Fruit fly (Drosophila melanogaster) whole organism, adult: ENCODE results near the gene Pglym78.

Experiments used
- CG11617 ChIP-seq: fragments of 200-800 bp; sonication (Bioruptor generic); optimal IDR thresholded peaks from 2 replicates; lab custom pipeline; 2017; ENCODE audit warnings: mild to moderate bottlenecking, missing biosample characterization, missing genetic modification reagents, missing genetic modification characterization
- CG12768 ChIP-seq: fragments of 200-800 bp; sonication (Bioruptor generic); optimal IDR thresholded peaks from 2 replicates; lab custom pipeline; 2017; ENCODE audit warnings: missing biosample characterization, missing genetic modification characterization, mild to moderate bottlenecking, moderate library complexity, missing genetic modification reagents
- CG14711 ChIP-seq: fragments of 200-800 bp; sonication (Bioruptor generic); optimal IDR thresholded peaks from 2 replicates; lab custom pipeline; 2018; ENCODE audit warnings: missing biosample characterization, mild to moderate bottlenecking, missing genetic modification characterization, moderate library complexity
- CG1620 ChIP-seq: fragments of 200-800 bp; sonication (Bioruptor generic); optimal IDR thresholded peaks from 2 replicates; lab custom pipeline; 2016; ENCODE audit warnings: missing biosample characterization, missing genetic modification characterization
- CG33017 ChIP-seq: fragments of 200-800 bp; sonication (Bioruptor generic); optimal IDR thresholded peaks from 2 replicates; lab custom pipeline; 2018; ENCODE audit warnings: missing biosample characterization, mild to moderate bottlenecking, missing genetic modification characterization, moderate library complexity
- CG5204 ChIP-seq: fragments of 200-800 bp; sonication (Bioruptor generic); optimal IDR thresholded peaks from 2 replicates; lab custom pipeline; 2016; ENCODE audit warnings: missing biosample characterization, missing genetic modification characterization
- CG7045 ChIP-seq: fragments of 200-800 bp; sonication (Bioruptor generic); optimal IDR thresholded peaks from 2 replicates; lab custom pipeline; 2017; ENCODE audit warnings: missing biosample characterization, mild to moderate bottlenecking, missing genetic modification characterization
- CG7101 ChIP-seq: fragments of 200-800 bp; sonication (Bioruptor generic); optimal IDR thresholded peaks from 2 replicates; lab custom pipeline; 2018; ENCODE audit warnings: missing biosample characterization, mild to moderate bottlenecking, missing genetic modification characterization, moderate library complexity
- Clk ChIP-seq: fragments of 200-800 bp; sonication (Bioruptor generic); optimal IDR thresholded peaks from 2 replicates; lab custom pipeline; 2017; ENCODE audit warnings: missing biosample characterization, missing genetic modification characterization
- Crg-1 ChIP-seq: fragments of 200-800 bp; sonication (Bioruptor generic); optimal IDR thresholded peaks from 2 replicates; lab custom pipeline; 2016; ENCODE audit warnings: missing biosample characterization, missing genetic modification characterization
- Hr96 ChIP-seq: fragments of 200-800 bp; sonication (Bioruptor generic); optimal IDR thresholded peaks from 2 replicates; lab custom pipeline; 2016; ENCODE audit warnings: missing biosample characterization, missing genetic modification characterization
- Mnt ChIP-seq: fragments of 200-800 bp; sonication (Bioruptor generic); optimal IDR thresholded peaks from 2 replicates; lab custom pipeline; 2016; ENCODE audit warnings: missing biosample characterization, mild to moderate bottlenecking, missing genetic modification characterization
- bab1 ChIP-seq: fragments of 200-800 bp; sonication (Bioruptor generic); optimal IDR thresholded peaks from 3 replicates; lab custom pipeline; 2019; ENCODE audit warnings: missing biosample characterization, mild to moderate bottlenecking, missing genetic modification characterization, moderate library complexity
- cic ChIP-seq: fragments of 200-800 bp; sonication (Bioruptor generic); optimal IDR thresholded peaks from 2 replicates; lab custom pipeline; 2017; ENCODE audit warnings: missing biosample characterization, mild to moderate bottlenecking, missing genetic modification characterization, moderate library complexity
- cnc ChIP-seq, 2 experiments: fragments of >200 bp; optimal IDR thresholded peaks; 2 replicates each; lab custom pipeline; 2017
- kay ChIP-seq: fragments of 200-800 bp; sonication (Bioruptor generic); peaks from one replicate; lab custom pipeline; 2016; ENCODE audit warnings: missing biosample characterization, missing genetic modification characterization, borderline replicate concordance
- ovo ChIP-seq: fragments of 200-800 bp; sonication (Bioruptor generic); optimal IDR thresholded peaks from 2 replicates; lab custom pipeline; 2016; ENCODE audit warnings: missing biosample characterization, missing genetic modification characterization
- pad ChIP-seq: fragments of 200-800 bp; sonication (Bioruptor generic); optimal IDR thresholded peaks from 3 replicates; lab custom pipeline; 2017; ENCODE audit warnings: missing biosample characterization, missing genetic modification characterization, mild to moderate bottlenecking, moderate library complexity, missing genetic modification reagents
- tj ChIP-seq: fragments of 200-800 bp; sonication (Bioruptor generic); optimal IDR thresholded peaks from 3 replicates; lab custom pipeline; 2017; ENCODE audit warnings: missing biosample characterization, mild to moderate bottlenecking, missing genetic modification characterization, moderate library complexity
- toe ChIP-seq: fragments of 200-800 bp; sonication (Bioruptor generic); optimal IDR thresholded peaks from 2 replicates; lab custom pipeline; 2016; ENCODE audit warnings: missing biosample characterization, missing genetic modification characterization

The Pglym78 gene

DNA sequence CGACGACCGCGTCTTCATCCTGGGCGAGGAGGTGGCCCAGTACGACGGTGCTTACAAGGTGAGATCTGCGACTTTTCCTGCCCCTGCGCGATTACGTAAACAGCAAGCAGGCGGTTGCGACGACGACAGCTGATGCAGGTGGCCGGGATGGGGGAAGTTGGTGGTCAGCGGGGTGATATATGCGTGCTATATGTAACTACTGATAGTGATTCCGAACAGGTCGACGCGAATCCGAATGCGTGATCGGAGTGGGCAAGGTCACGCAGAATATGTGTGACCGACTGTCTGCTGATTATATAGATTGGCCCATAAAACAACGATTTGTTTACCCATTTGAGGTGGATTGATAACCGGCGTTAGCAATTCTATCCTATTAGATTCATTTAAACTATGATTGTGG lies 34.7 kb upstream of the Pglym78 start:
- TF ChIP-seq toe (GFP tag; lab: Kevin White, UChicago) = no peak
- no peak for TF ChIP-seq ovo (GFP tag; lab: Kevin White, UChicago)
- no peak for TF ChIP-seq CG5204 (GFP tag; lab: Kevin White, UChicago)
- TF ChIP-seq Mnt (GFP tag; lab: Kevin White, UChicago) = no peak
- no peak for TF ChIP-seq CG7045 (GFP tag; lab: Kevin White, UChicago)
- TF ChIP-seq Clk (GFP tag; lab: Kevin White, UChicago) = no peak
- no peak for TF ChIP-seq kay (GFP tag; lab: Kevin White, UChicago)
- no peak for TF ChIP-seq pad (GFP tag; lab: Kevin White, UChicago)
- no peak for TF ChIP-seq CG12768 (GFP tag; lab: Kevin White, UChicago)
- no peak for TF ChIP-seq cnc (optimal IDR thresholded peaks at IDR 0.05; lab: Kevin White, UChicago)
- no peak for TF ChIP-seq CG11617 (GFP tag; lab: Kevin White, UChicago)
- TF ChIP-seq bab1 (GFP tag; lab: Kevin White, UChicago) = no peak
- TF ChIP-seq Hr96 (GFP tag; lab: Kevin White, UChicago) = no peak
- no peak for TF ChIP-seq CG7101 (tag; lab: Kevin White, UChicago)

DNA sequence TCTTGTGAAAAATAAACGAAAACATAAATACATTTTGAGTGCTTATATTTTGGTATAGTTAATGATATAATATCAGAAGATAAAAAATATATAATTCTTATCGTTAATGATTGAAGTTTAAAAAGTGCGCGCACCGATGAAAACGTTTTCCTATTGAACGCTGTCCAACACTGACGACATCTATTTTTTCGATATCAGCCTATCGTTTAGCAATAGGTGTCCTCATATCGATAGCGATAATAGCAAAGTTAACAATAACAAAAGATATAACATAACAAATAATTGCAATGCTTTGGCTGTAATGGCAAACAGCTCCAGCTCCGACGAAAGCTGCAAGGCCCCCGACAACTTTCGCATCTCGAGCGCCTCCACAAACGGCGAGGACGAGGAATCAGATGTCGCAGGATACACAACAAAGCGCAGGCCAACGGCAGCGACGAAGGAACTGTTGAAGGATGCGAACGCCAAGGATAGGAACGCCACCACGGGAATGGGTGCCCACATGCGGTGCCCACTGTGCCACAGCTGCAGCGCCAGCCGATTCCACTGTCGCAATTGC lies 31.8 kb upstream of the Pglym78 start, which contains the start of gene Atg14:
TSS of gene Atg14 (plus strand) at position 225 of the 559 bp plus-strand sequence.
- TF ChIP-seq CG7045 (GFP tag; lab: Kevin White, UChicago) (no peak), tj (GFP tag; lab: Kevin White, UChicago) (no peak), kay (GFP tag; lab: Kevin White, UChicago) (no peak), CG1620 (GFP tag; lab: Kevin White, UChicago) (peak; percentile 12), Mnt (GFP tag; lab: Kevin White, UChicago) (peak; percentile 58), Clk (GFP tag; lab: Kevin White, UChicago) (no peak), CG14711 (tag; lab: Kevin White, UChicago) (peak; percentile 34), CG33017 (tag; lab: Kevin White, UChicago) (peak; percentile 12), toe (GFP tag; lab: Kevin White, UChicago) (no peak), CG11617 (GFP tag; lab: Kevin White, UChicago) (no peak), ovo (GFP tag; lab: Kevin White, UChicago) (no peak), bab1 (GFP tag; lab: Kevin White, UChicago) (peak; percentile 47), pad (GFP tag; lab: Kevin White, UChicago) (peak; percentile 52), Hr96 (GFP tag; lab: Kevin White, UChicago) (peak; percentile 40), cnc (optimal IDR thresholded peaks at IDR 0.05; lab: Kevin White, UChicago) (no peak), CG12768 (GFP tag; lab: Kevin White, UChicago) (peak; percentile 44), cic (peak; percentile 37), Crg-1 (GFP tag; lab: Kevin White, UChicago) (peak; percentile 40), CG5204 (GFP tag; lab: Kevin White, UChicago) (no peak), CG7101 (tag; lab: Kevin White, UChicago) (peak; percentile 57)

DNA sequence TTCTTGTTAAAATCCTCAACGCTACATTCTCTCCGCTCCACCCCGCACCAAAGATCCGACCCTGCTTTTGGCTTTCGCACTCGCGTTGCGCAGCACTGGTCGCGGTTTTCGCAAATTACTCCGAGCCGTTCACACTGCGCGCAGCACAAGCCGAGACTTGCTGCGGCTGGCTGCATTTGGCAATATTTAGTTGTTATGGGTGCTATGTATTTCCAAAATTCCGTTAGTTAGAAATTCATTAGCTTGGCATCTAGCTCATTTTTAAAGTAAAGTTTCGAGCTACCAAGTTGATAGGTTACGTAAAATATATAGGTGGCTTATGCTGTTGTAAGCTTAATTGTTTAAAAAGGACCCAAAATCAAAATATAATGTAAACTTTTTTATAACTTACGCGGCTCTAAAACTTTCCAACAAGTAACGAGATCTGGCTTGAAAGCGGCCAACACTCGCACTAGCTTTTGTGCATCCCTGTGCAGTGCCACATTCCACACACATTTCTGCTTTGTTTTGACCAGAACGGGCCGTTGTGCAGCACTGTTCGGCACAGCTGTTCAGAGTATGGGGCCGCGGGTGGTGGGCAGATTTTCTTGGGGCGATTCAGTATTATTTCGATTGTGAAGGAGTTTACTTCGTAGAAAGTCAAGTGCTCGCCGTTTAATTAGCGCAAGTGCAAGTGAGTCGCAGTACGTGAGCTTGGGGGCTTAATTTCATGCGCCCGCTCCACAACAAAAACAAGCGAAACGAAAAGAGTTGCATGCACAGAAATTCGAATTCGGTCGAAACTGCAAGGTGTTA lies 25.0 kb upstream of the Pglym78 start, which contains the start of the genes yem and Ctl2:
TSS of gene yem (minus strand) at position 63 of the 795 bp plus-strand sequence.
TSS of gene Ctl2 (plus strand) at position 554 of the 795 bp plus-strand sequence.
- peak; percentile 84 for TF ChIP-seq Mnt (GFP tag; lab: Kevin White, UChicago)
- no peak for TF ChIP-seq cnc (optimal IDR thresholded peaks at IDR 0.05; lab: Kevin White, UChicago)
- peak; percentile 45 for TF ChIP-seq CG33017 (tag; lab: Kevin White, UChicago)
- no peak for TF ChIP-seq CG5204 (GFP tag; lab: Kevin White, UChicago)
- peak; percentile 65 for TF ChIP-seq cic
- TF ChIP-seq pad (GFP tag; lab: Kevin White, UChicago) = peak; percentile 66
- no peak for TF ChIP-seq kay (GFP tag; lab: Kevin White, UChicago)
- peak; percentile 87 for TF ChIP-seq Hr96 (GFP tag; lab: Kevin White, UChicago)
- TF ChIP-seq CG7101 (tag; lab: Kevin White, UChicago) = peak; percentile 70
- peak; percentile 76 for TF ChIP-seq CG1620 (GFP tag; lab: Kevin White, UChicago)
- TF ChIP-seq ovo (GFP tag; lab: Kevin White, UChicago) = peak; percentile 68
- peak; percentile 71 for TF ChIP-seq CG7045 (GFP tag; lab: Kevin White, UChicago)
- peak; percentile 59 for TF ChIP-seq CG12768 (GFP tag; lab: Kevin White, UChicago)
- peak; percentile 95 for TF ChIP-seq tj (GFP tag; lab: Kevin White, UChicago)
- TF ChIP-seq CG14711 (tag; lab: Kevin White, UChicago) = peak; percentile 30
- TF ChIP-seq Clk (GFP tag; lab: Kevin White, UChicago) = peak; percentile 88
- peak; percentile 75 for TF ChIP-seq Crg-1 (GFP tag; lab: Kevin White, UChicago)
- TF ChIP-seq bab1 (GFP tag; lab: Kevin White, UChicago) = peak; percentile 77
- peak; percentile 92 for TF ChIP-seq toe (GFP tag; lab: Kevin White, UChicago)
- TF ChIP-seq CG11617 (GFP tag; lab: Kevin White, UChicago) = peak; percentile 76

DNA sequence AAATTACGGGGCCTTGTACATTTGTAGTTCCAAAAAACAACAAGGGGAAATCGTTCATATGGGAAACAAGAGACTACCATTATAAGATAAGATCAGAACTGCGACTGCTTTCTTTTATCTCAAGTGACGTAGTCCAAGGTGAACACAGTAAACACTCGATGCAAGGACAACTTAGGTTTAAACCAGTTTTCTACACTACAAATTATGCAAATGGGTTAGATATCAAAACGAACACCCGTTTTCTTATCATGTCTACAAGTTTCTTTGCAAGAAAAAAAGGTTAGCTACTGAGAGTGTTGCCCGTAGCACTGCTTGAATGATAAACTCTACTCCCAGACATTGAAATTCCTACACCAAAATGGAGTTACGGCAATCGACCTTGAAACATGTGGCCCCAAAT lies 23.9 kb upstream of the Pglym78 start:
- TF ChIP-seq CG5204 (GFP tag; lab: Kevin White, UChicago) = no peak
- TF ChIP-seq CG7045 (GFP tag; lab: Kevin White, UChicago) = peak; percentile 16
- TF ChIP-seq CG7101 (tag; lab: Kevin White, UChicago) = peak; percentile 81
- peak; percentile 18 for TF ChIP-seq Mnt (GFP tag; lab: Kevin White, UChicago)
- TF ChIP-seq Crg-1 (GFP tag; lab: Kevin White, UChicago) = peak; percentile 23
- TF ChIP-seq pad (GFP tag; lab: Kevin White, UChicago) = peak; percentile 88
- TF ChIP-seq CG11617 (GFP tag; lab: Kevin White, UChicago) = peak; percentile 4
- TF ChIP-seq cic = no peak
- TF ChIP-seq CG14711 (tag; lab: Kevin White, UChicago) = peak; percentile 72
- TF ChIP-seq bab1 (GFP tag; lab: Kevin White, UChicago) = peak; percentile 65
- no peak for TF ChIP-seq ovo (GFP tag; lab: Kevin White, UChicago)
- TF ChIP-seq CG33017 (tag; lab: Kevin White, UChicago) = peak; percentile 74
